Worm (Caenorhabditis elegans) whole organism, L1 larva: ENCODE results near the gene fli-1.
A peak's percentile ranks its signal among the peaks of the same experiment; 100 is the strongest.

ENCODE experiments used
- C04F5.9 ChIP-seq: sonication (generic microtip); optimal IDR thresholded peaks from 2 replicates; lab custom pipeline; 2016; ENCODE audit warnings: missing genetic modification characterization, missing compliant biosample characterization
- C16A3.4 ChIP-seq: fragments of 150-350 bp; optimal IDR thresholded peaks from 2 replicates; lab custom pipeline; 2014; ENCODE audit warnings: missing biosample characterization, missing genetic modification characterization
- Y116A8C.19 ChIP-seq: sonication (generic microtip); optimal IDR thresholded peaks from 2 replicates; lab custom pipeline; 2016; ENCODE audit warnings: missing compliant biosample characterization, missing genetic modification characterization, borderline replicate concordance
- aha-1 ChIP-seq: fragments of 150-350 bp; optimal IDR thresholded peaks from 2 replicates; lab custom pipeline; 2014; ENCODE audit warnings: missing biosample characterization, missing genetic modification characterization
- alr-1 ChIP-seq: fragments of 200-800 bp; sonication (Bioruptor generic); optimal IDR thresholded peaks from 2 replicates; lab custom pipeline; 2018; ENCODE audit warnings: borderline replicate concordance, mild to moderate bottlenecking, missing genetic modification characterization, missing compliant biosample characterization
- aly-2 ChIP-seq: fragments of 150-350 bp; optimal IDR thresholded peaks from 2 replicates; lab custom pipeline; 2014; ENCODE audit warnings: missing biosample characterization, missing genetic modification characterization
- blmp-1 ChIP-seq: fragments of 150-350 bp; optimal IDR thresholded peaks from 2 replicates; lab custom pipeline; 2014; ENCODE audit warnings: missing biosample characterization, missing genetic modification characterization
- ceh-8 ChIP-seq: fragments of 200-800 bp; sonication (Bioruptor generic); optimal IDR thresholded peaks from 2 replicates; lab custom pipeline; 2018; ENCODE audit warnings: mild to moderate bottlenecking, missing genetic modification characterization, moderate library complexity, missing compliant biosample characterization
- ceh-82 ChIP-seq, 3 experiments: fragments of 150-350 bp in 1 of 3; sonication (generic microtip) in 2 of 3; optimal IDR thresholded peaks; 2 replicates each; lab custom pipeline; 2014 to 2017; ENCODE audit warnings: missing biosample characterization in 3 of 3, missing genetic modification characterization in 3 of 3
- ceh-88 ChIP-seq: fragments of 200-800 bp; sonication (Bioruptor generic); IDR thresholded peaks from 2 replicates; pipeline ENCODE4 v1.3.6; 2022; ENCODE audit warnings: missing genetic modification characterization, missing compliant biosample characterization
- ces-1 ChIP-seq: fragments of 150-350 bp; optimal IDR thresholded peaks from 2 replicates; lab custom pipeline; 2014; ENCODE audit warnings: missing biosample characterization, missing genetic modification reagents, missing genetic modification characterization
- dpl-1 ChIP-seq, 3 experiments: fragments of 150-350 bp in 2 of 3; sonication (generic microtip) in 1 of 3; optimal IDR thresholded peaks; 2 replicates each; lab custom pipeline; 2014 to 2017; ENCODE audit warnings: missing biosample characterization in 3 of 3, missing genetic modification characterization in 3 of 3, missing genetic modification reagents in 3 of 3
- dsc-1 ChIP-seq: sonication (generic microtip); optimal IDR thresholded peaks from 2 replicates; lab custom pipeline; 2016; ENCODE audit warnings: mild to moderate bottlenecking, missing genetic modification characterization, missing compliant biosample characterization
- efl-1 ChIP-seq, 4 experiments: fragments of 150-350 bp; optimal IDR thresholded peaks in 3 of 4; peaks in 1 of 4; 1 replicate in 1 of 4; 2 replicates in 3 of 4; lab custom pipeline; 2014; ENCODE audit warnings: missing biosample characterization in 2 of 4, missing genetic modification characterization in 2 of 4, missing genetic modification reagents in 2 of 4
- egl-13 ChIP-seq: sonication (generic microtip); optimal IDR thresholded peaks from 2 replicates; lab custom pipeline; 2016; ENCODE audit warnings: missing genotype, missing genetic modification reagents, missing genetic modification characterization, missing compliant biosample characterization
- egl-27 ChIP-seq, 2 experiments: fragments of 150-350 bp in 1 of 2; sonication (generic microtip); optimal IDR thresholded peaks; 3 replicates each; lab custom pipeline; 2017 to 2018; ENCODE audit warnings: missing biosample characterization in 2 of 2, missing genetic modification characterization in 2 of 2, missing genetic modification reagents in 2 of 2
- fkh-10 ChIP-seq: sonication (generic microtip); optimal IDR thresholded peaks from 2 replicates; lab custom pipeline; 2017; ENCODE audit warnings: missing biosample characterization, missing genetic modification reagents, missing genetic modification characterization
- fkh-4 ChIP-seq: sonication (generic microtip); optimal IDR thresholded peaks from 2 replicates; lab custom pipeline; 2016; ENCODE audit warnings: missing compliant biosample characterization, missing genetic modification characterization, borderline replicate concordance
- fkh-8 ChIP-seq: sonication (generic microtip); optimal IDR thresholded peaks from 2 replicates; lab custom pipeline; 2016; ENCODE audit warnings: mild to moderate bottlenecking, missing genetic modification characterization, missing compliant biosample characterization
- fos-1 ChIP-seq: fragments of 150-350 bp; optimal IDR thresholded peaks from 2 replicates; lab custom pipeline; 2014; ENCODE audit warnings: missing biosample characterization, missing genetic modification characterization
- hlh-17 ChIP-seq: fragments of 200-800 bp; sonication (Bioruptor generic); optimal IDR thresholded peaks from 2 replicates; lab custom pipeline; 2018; ENCODE audit warnings: missing genetic modification characterization, mild to moderate bottlenecking, missing compliant biosample characterization, moderate library complexity, borderline replicate concordance
- hlh-4 ChIP-seq: sonication (generic microtip); optimal IDR thresholded peaks from 2 replicates; lab custom pipeline; 2016; ENCODE audit warnings: mild to moderate bottlenecking, missing genetic modification characterization, missing compliant biosample characterization
- lin-13 ChIP-seq: fragments of 150-350 bp; optimal IDR thresholded peaks from 2 replicates; lab custom pipeline; 2014; ENCODE audit warnings: missing biosample characterization, missing genetic modification reagents, missing genetic modification characterization
- lin-14 ChIP-seq: fragments of 200-800 bp; sonication (Bioruptor generic); optimal IDR thresholded peaks from 2 replicates; lab custom pipeline; 2018; ENCODE audit warnings: mild to moderate bottlenecking, missing genetic modification characterization, moderate library complexity, missing compliant biosample characterization
- lin-15B ChIP-seq: fragments of 150-350 bp; sonication (generic microtip); optimal IDR thresholded peaks from 3 replicates; lab custom pipeline; 2014; ENCODE audit warnings: missing biosample characterization, missing genetic modification characterization
- lsy-2 ChIP-seq, 2 experiments: fragments of 150-350 bp; optimal IDR thresholded peaks; 2 replicates each; lab custom pipeline; 2014; ENCODE audit warnings: missing biosample characterization in 2 of 2, missing genetic modification characterization in 2 of 2
- mab-9 ChIP-seq: fragments of 200-800 bp; sonication (Bioruptor generic); IDR thresholded peaks from 2 replicates; pipeline ENCODE4 v1.3.6; 2022; ENCODE audit warnings: missing genetic modification reagents, missing genetic modification characterization, missing compliant biosample characterization
- nhr-11 ChIP-seq: fragments of 150-350 bp; optimal IDR thresholded peaks from 2 replicates; lab custom pipeline; 2014; ENCODE audit warnings: missing biosample characterization, missing genetic modification characterization
- nhr-12 ChIP-seq: sonication (generic microtip); optimal IDR thresholded peaks from 2 replicates; lab custom pipeline; 2017; ENCODE audit warnings: missing biosample characterization, missing genetic modification characterization
- nhr-28 ChIP-seq: fragments of 150-350 bp; optimal IDR thresholded peaks from 2 replicates; lab custom pipeline; 2014; ENCODE audit warnings: missing biosample characterization, missing genetic modification characterization
- nhr-47 ChIP-seq: sonication (generic microtip); optimal IDR thresholded peaks from 2 replicates; lab custom pipeline; 2016; ENCODE audit warnings: mild to moderate bottlenecking, missing genetic modification characterization, moderate library complexity, missing compliant biosample characterization
- nhr-71 ChIP-seq: sonication (generic microtip); optimal IDR thresholded peaks from 2 replicates; lab custom pipeline; 2016; ENCODE audit warnings: mild to moderate bottlenecking, missing genetic modification characterization, moderate library complexity, missing compliant biosample characterization
- nhr-76 ChIP-seq: sonication (generic microtip); optimal IDR thresholded peaks from 2 replicates; lab custom pipeline; 2017; ENCODE audit warnings: missing biosample characterization, missing genetic modification characterization
- nhr-77 ChIP-seq: fragments of 150-350 bp; optimal IDR thresholded peaks from 2 replicates; lab custom pipeline; 2014; ENCODE audit warnings: missing biosample characterization, missing genetic modification characterization
- nhr-84 ChIP-seq: sonication (generic microtip); optimal IDR thresholded peaks from 2 replicates; lab custom pipeline; 2017; ENCODE audit warnings: missing biosample characterization, missing genetic modification characterization
- nhr-85 ChIP-seq: sonication (generic microtip); peaks from one replicate; lab custom pipeline; 2016; ENCODE audit warnings: missing genetic modification characterization, inconsistent platforms, missing compliant biosample characterization
- pag-3 ChIP-seq: sonication (generic microtip); optimal IDR thresholded peaks from 2 replicates; lab custom pipeline; 2017; ENCODE audit warnings: missing genetic modification characterization, mild to moderate bottlenecking, missing compliant biosample characterization, antibody characterized with exemption, borderline replicate concordance; ENCODE audit not compliant: insufficient read depth
- pax-3 ChIP-seq: fragments of 200-800 bp; sonication (Bioruptor generic); optimal IDR thresholded peaks from 2 replicates; lab custom pipeline; 2018; ENCODE audit warnings: mild to moderate bottlenecking, missing genetic modification characterization, moderate library complexity, missing compliant biosample characterization
- rnt-1 ChIP-seq: sonication (generic microtip); optimal IDR thresholded peaks from 2 replicates; lab custom pipeline; 2016; ENCODE audit warnings: mild to moderate bottlenecking, missing genetic modification characterization, moderate library complexity, missing compliant biosample characterization
- snu-23 ChIP-seq: sonication (generic microtip); optimal IDR thresholded peaks from 2 replicates; lab custom pipeline; 2016; ENCODE audit warnings: missing genetic modification characterization, missing compliant biosample characterization
- sptf-1 ChIP-seq: fragments of 150-350 bp; optimal IDR thresholded peaks from 2 replicates; lab custom pipeline; 2014; ENCODE audit warnings: missing biosample characterization, missing genetic modification characterization
- sup-37 ChIP-seq: fragments of 200-800 bp; sonication (Bioruptor generic); optimal IDR thresholded peaks from 2 replicates; lab custom pipeline; 2018; ENCODE audit warnings: mild to moderate bottlenecking, missing genetic modification characterization, missing compliant biosample characterization
- tbx-2 ChIP-seq: sonication (generic microtip); optimal IDR thresholded peaks from 2 replicates; lab custom pipeline; 2016; ENCODE audit warnings: missing genetic modification characterization, missing compliant biosample characterization
- tlp-1 ChIP-seq: fragments of 150-350 bp; optimal IDR thresholded peaks from 2 replicates; lab custom pipeline; 2014; ENCODE audit warnings: missing biosample characterization, missing genetic modification characterization
- unc-130 ChIP-seq: fragments of 150-350 bp; optimal IDR thresholded peaks from 2 replicates; lab custom pipeline; 2017; ENCODE audit warnings: missing biosample characterization, missing genetic modification characterization, inconsistent platforms
- unc-30 ChIP-seq: sonication (generic microtip); optimal IDR thresholded peaks from 2 replicates; lab custom pipeline; 2017; ENCODE audit warnings: missing biosample characterization, missing genetic modification characterization
- unc-62 ChIP-seq: fragments of 150-350 bp; optimal IDR thresholded peaks from 2 replicates; lab custom pipeline; 2014; ENCODE audit warnings: missing biosample characterization, missing genetic modification reagents, missing genetic modification characterization
- unc-86 ChIP-seq: sonication (generic microtip); optimal IDR thresholded peaks from 2 replicates; lab custom pipeline; 2016; ENCODE audit warnings: missing genetic modification characterization, missing compliant biosample characterization
- xbp-1 ChIP-seq: sonication (generic microtip); optimal IDR thresholded peaks from 2 replicates; lab custom pipeline; 2016; ENCODE audit warnings: missing genetic modification characterization, missing compliant biosample characterization
- zag-1 ChIP-seq: fragments of 150-350 bp; optimal IDR thresholded peaks from 2 replicates; lab custom pipeline; 2014; ENCODE audit warnings: missing biosample characterization, missing genetic modification characterization
- ztf-11 ChIP-seq, 2 experiments: sonication (generic microtip); optimal IDR thresholded peaks; 2 replicates each; lab custom pipeline; 2016 to 2017; ENCODE audit warnings: missing genetic modification characterization in 2 of 2, missing biosample characterization in 1 of 2, missing compliant biosample characterization in 1 of 2

fli-1 gene

ce11 chrIII:8683679-8684263 is at the start of gene fli-1 (continued):
- TF ChIP-seq ceh-88 (GFP tag; lab: Robert Waterston, UW) (no peak), egl-27 (tag; optimal IDR thresholded peaks at IDR 0.05; lab: Kevin White, UChicago) (no peak), egl-13 (tag; lab: Kevin White, UChicago) (no peak), lin-15B (tag; lab: Kevin White, UChicago) (no peak), pax-3 (tag; lab: Kevin White, UChicago) (no peak), tlp-1 (tag; lab: Kevin White, UChicago) (no peak), nhr-77 (tag; lab: Kevin White, UChicago) (no peak), unc-62 (GFP tag; lab: Kevin White, UChicago) (no peak), rnt-1 (tag; lab: Kevin White, UChicago) (peak; percentile 77), ztf-11 (tag; optimal IDR thresholded peaks at IDR 0.05; lab: Kevin White, UChicago) (peak in 1 of 2 experiments; percentile 14), nhr-85 (tag; lab: Kevin White, UChicago) (no peak), ceh-82 (tag; optimal IDR thresholded peaks at IDR 0.05; lab: Kevin White, UChicago) (no peak), C04F5.9 (tag; lab: Kevin White, UChicago) (no peak), fkh-10 (GFP tag; lab: Kevin White, UChicago) (no peak), C16A3.4 (tag; lab: Kevin White, UChicago) (no peak), nhr-84 (tag; lab: Kevin White, UChicago) (no peak), nhr-28 (tag; lab: Kevin White, UChicago) (no peak), ceh-8 (GFP tag; lab: Kevin White, UChicago) (no peak), hlh-4 (tag; lab: Kevin White, UChicago) (no peak), xbp-1 (tag; lab: Kevin White, UChicago) (no peak), nhr-76 (no peak), pag-3 (tag; lab: Kevin White, UChicago) (no peak), fkh-4 (no peak), mab-9 (GFP tag; lab: Robert Waterston, UW) (no peak), aly-2 (no peak), efl-1 (optimal IDR thresholded peaks at IDR 0.05; lab: Kevin White, UChicago) (peak; percentile 0 to 40), efl-1 (GFP tag; optimal IDR thresholded peaks at IDR 0.05 in 1 of 2; lab: Kevin White, UChicago) (peak; percentile 36 to 42), dsc-1 (tag; lab: Kevin White, UChicago) (peak; percentile 3), alr-1 (tag; lab: Kevin White, UChicago) (no peak), unc-130 (no peak), sptf-1 (no peak), nhr-71 (tag; lab: Kevin White, UChicago) (peak; percentile 42)

DNA sequence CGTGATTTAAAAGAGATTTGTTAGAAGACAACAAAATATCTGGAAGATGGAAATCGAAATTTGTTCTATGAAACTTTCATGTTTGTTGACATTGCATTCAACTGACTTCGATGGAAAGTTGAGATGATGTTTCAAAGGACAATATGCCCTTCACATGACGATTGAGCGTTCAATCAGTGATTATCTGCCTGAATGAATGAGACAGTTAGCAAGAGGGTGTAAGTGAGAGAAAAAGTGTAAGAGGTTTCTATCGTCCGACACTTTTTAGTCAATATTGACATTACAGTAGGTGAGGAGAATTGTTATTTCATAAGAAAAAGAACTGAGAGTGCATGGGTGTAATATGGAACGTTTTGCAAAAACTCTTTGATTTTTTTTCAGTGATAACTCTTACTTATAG is 49.7 kb upstream of the fli-1 start:
- TF ChIP-seq hlh-17 (GFP tag; lab: Kevin White, UChicago): no peak
- TF ChIP-seq blmp-1: peak; percentile 75
- no peak for TF ChIP-seq lin-13 (GFP tag; lab: Kevin White, UChicago)
- TF ChIP-seq fkh-8 (tag; lab: Kevin White, UChicago): no peak
- no peak for TF ChIP-seq nhr-47 (tag; lab: Kevin White, UChicago)
- TF ChIP-seq pax-3 (tag; lab: Kevin White, UChicago): no peak
- no peak for TF ChIP-seq ces-1
- TF ChIP-seq unc-86: no peak
- TF ChIP-seq unc-30 (tag; lab: Kevin White, UChicago): no peak
- no peak for TF ChIP-seq ceh-88 (GFP tag; lab: Robert Waterston, UW)
- TF ChIP-seq nhr-12 (tag; lab: Kevin White, UChicago): no peak
- TF ChIP-seq zag-1 (tag; lab: Kevin White, UChicago): no peak
- no peak for TF ChIP-seq lsy-2 (tag; optimal IDR thresholded peaks at IDR 0.05; lab: Kevin White, UChicago)
- no peak for TF ChIP-seq egl-27 (tag; optimal IDR thresholded peaks at IDR 0.05; lab: Kevin White, UChicago)
- no peak for TF ChIP-seq nhr-28 (tag; lab: Kevin White, UChicago)
- no peak for TF ChIP-seq dpl-1 (GFP tag; optimal IDR thresholded peaks at IDR 0.05; lab: Kevin White, UChicago)
- no peak for TF ChIP-seq fos-1
- peak; percentile 13 for TF ChIP-seq nhr-71 (tag; lab: Kevin White, UChicago)
- TF ChIP-seq hlh-4 (tag; lab: Kevin White, UChicago): no peak
- TF ChIP-seq nhr-77 (tag; lab: Kevin White, UChicago): no peak
- no peak for TF ChIP-seq sup-37 (GFP tag; lab: Kevin White, UChicago)
- no peak for TF ChIP-seq nhr-11 (tag; lab: Kevin White, UChicago)
- peak; percentile 42 for TF ChIP-seq snu-23 (GFP tag; lab: Kevin White, UChicago)
- TF ChIP-seq Y116A8C.19 (tag; lab: Kevin White, UChicago): no peak
- TF ChIP-seq aha-1 (tag; lab: Kevin White, UChicago): no peak
- TF ChIP-seq lin-14 (GFP tag; lab: Kevin White, UChicago): peak; percentile 43
- no peak for TF ChIP-seq tbx-2
